Worm (Caenorhabditis elegans) whole organism, midembryonic: Measurements from ENCODE around the gene clec-243.

Experiments
- T22C8.4 ChIP-seq: fragments of 200-800 bp; sonication (Bioruptor generic); IDR thresholded peaks from 2 replicates; pipeline ENCODE4 v1.3.6; 2022; ENCODE audit warnings: missing genetic modification characterization, missing compliant biosample characterization
- cog-1 ChIP-seq: sonication (generic microtip); optimal IDR thresholded peaks from 2 replicates; lab custom pipeline; 2016; ENCODE audit warnings: missing genetic modification characterization, missing compliant biosample characterization
- flt-1 ChIP-seq: fragments of 200-800 bp; sonication (Bioruptor generic); IDR thresholded peaks from 2 replicates; pipeline ENCODE4 v1.3.6; 2022; ENCODE audit warnings: missing genetic modification characterization, missing compliant biosample characterization
- klf-2 ChIP-seq: fragments of 200-800 bp; sonication (Bioruptor generic); conservative IDR thresholded peaks from 2 replicates; pipeline ENCODE4 v1.3.6; 2022; ENCODE audit warnings: missing genetic modification reagents, missing genetic modification characterization, missing compliant biosample characterization
- med-1 ChIP-seq: sonication (generic microtip); optimal IDR thresholded peaks from 2 replicates; lab custom pipeline; 2017; ENCODE audit warnings: missing genetic modification characterization, mild to moderate bottlenecking, missing compliant biosample characterization, antibody characterized with exemption, missing genetic modification reagents; ENCODE audit not compliant: insufficient read depth
- ref-1 ChIP-seq: fragments of 200-800 bp; sonication (Bioruptor generic); conservative IDR thresholded peaks from 2 replicates; pipeline ENCODE4 v1.3.6; 2022; ENCODE audit warnings: missing genetic modification reagents, missing genetic modification characterization, missing compliant biosample characterization
- tab-1 ChIP-seq: fragments of 200-800 bp; sonication (Bioruptor generic); IDR thresholded peaks from 2 replicates; pipeline ENCODE4 v1.3.6; 2022; ENCODE audit warnings: missing genetic modification characterization, missing compliant biosample characterization
- ztf-23 ChIP-seq: fragments of 200-800 bp; sonication (Bioruptor generic); IDR thresholded peaks from 2 replicates; pipeline ENCODE4 v1.3.6; 2022; ENCODE audit warnings: missing genetic modification reagents, missing genetic modification characterization, missing compliant biosample characterization
- ztf-29 ChIP-seq: fragments of 200-800 bp; sonication (Bioruptor generic); IDR thresholded peaks from 2 replicates; pipeline ENCODE4 v1.3.6; 2022; ENCODE audit warnings: missing genetic modification reagents, missing genetic modification characterization, missing compliant biosample characterization

clec-243 gene

DNA sequence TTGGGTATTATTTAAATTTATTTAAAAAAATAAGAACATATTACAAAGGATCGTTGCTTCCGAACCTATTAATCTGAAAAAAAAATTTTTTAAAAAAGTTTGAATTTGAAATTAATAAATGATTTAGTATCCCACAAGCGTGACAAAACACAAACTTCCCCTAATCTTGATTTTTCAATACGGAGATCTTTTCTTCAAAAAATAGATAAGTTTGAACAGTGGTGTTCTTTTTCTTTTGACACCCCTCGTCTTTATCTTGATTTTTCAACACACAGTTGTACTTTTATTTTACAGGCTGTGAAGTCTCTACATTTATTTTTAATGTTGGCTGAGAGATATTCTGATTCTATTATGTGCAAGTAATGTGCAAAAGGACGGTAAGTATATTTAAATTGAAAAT lies 12.5 kb downstream of the clec-243 start, which contains the start of gene T19C9.10:
TSS of gene T19C9.10 (plus strand) at position 248 of the 400 bp plus-strand sequence.
- TF ChIP-seq ref-1 (no peak), flt-1 (GFP tag; lab: Robert Waterston, UW) (no peak)

ce11 chrV:17232403-17232802 lies 16.4 kb downstream of the clec-243 start:
- no peak for TF ChIP-seq klf-2 (GFP tag; lab: Robert Waterston, UW)
- no peak for TF ChIP-seq flt-1 (GFP tag; lab: Robert Waterston, UW)
- TF ChIP-seq T22C8.4 (GFP tag; lab: Robert Waterston, UW), result no peak
- TF ChIP-seq tab-1 (GFP tag; lab: Robert Waterston, UW), result no peak
- no peak for TF ChIP-seq cog-1 (tag; lab: Kevin White, UChicago)
- no peak for TF ChIP-seq ztf-23
- TF ChIP-seq ztf-29 (GFP tag; lab: Robert Waterston, UW), result no peak
- TF ChIP-seq ref-1, result no peak
- TF ChIP-seq med-1, result no peak

DNA sequence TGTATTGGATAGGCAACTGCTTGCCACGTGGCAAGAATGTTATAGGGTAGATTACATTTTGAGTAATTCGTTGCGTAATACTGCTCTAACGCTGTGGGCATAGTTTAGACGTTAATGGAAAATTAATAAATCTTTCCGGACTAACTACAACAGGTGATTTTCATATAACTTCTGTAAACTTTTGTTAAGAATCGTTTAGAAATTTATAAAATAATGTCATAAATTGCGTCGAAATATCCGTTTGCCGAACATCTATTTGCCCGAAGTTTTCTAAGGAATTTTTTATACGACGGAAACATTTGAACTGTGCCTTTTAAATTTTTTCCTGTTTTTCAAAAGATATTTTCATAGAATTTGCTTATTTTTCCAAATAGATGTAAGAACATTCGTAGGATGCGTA lies 22.7 kb downstream of the clec-243 start, which contains the start of gene srh-112:
TSS of gene srh-112 (minus strand) at position 101 of the 400 bp plus-strand sequence.
- TF ChIP-seq tab-1 (GFP tag; lab: Robert Waterston, UW), result no peak
- TF ChIP-seq ztf-23, result no peak
- TF ChIP-seq ref-1, result no peak
- no peak for TF ChIP-seq ztf-29 (GFP tag; lab: Robert Waterston, UW)
- TF ChIP-seq T22C8.4 (GFP tag; lab: Robert Waterston, UW), result no peak
- TF ChIP-seq flt-1 (GFP tag; lab: Robert Waterston, UW), result no peak
- TF ChIP-seq cog-1 (tag; lab: Kevin White, UChicago), result no peak
- TF ChIP-seq klf-2 (GFP tag; lab: Robert Waterston, UW), result no peak
- no peak for TF ChIP-seq med-1

ce11 chrV:17225389-17225788 lies 23.4 kb downstream of the clec-243 start, which contains the start of gene scl-25:
Gene scl-25 (plus strand): TSS chrV:17225689.
- no peak for TF ChIP-seq tab-1 (GFP tag; lab: Robert Waterston, UW)
- no peak for TF ChIP-seq T22C8.4 (GFP tag; lab: Robert Waterston, UW)
- TF ChIP-seq klf-2 (GFP tag; lab: Robert Waterston, UW), result no peak
- TF ChIP-seq ref-1, result no peak
- TF ChIP-seq ztf-23, result no peak
- no peak for TF ChIP-seq flt-1 (GFP tag; lab: Robert Waterston, UW)
- no peak for TF ChIP-seq ztf-29 (GFP tag; lab: Robert Waterston, UW)
- no peak for TF ChIP-seq med-1
- no peak for TF ChIP-seq cog-1 (tag; lab: Kevin White, UChicago)

- no peak for TF ChIP-seq flt-1 (GFP tag; lab: Robert Waterston, UW)
- TF ChIP-seq tab-1 (GFP tag; lab: Robert Waterston, UW), result no peak
- TF ChIP-seq ref-1, result no peak
- no peak for TF ChIP-seq ztf-29 (GFP tag; lab: Robert Waterston, UW)
- TF ChIP-seq T22C8.4 (GFP tag; lab: Robert Waterston, UW), result no peak
- TF ChIP-seq klf-2 (GFP tag; lab: Robert Waterston, UW), result no peak
- TF ChIP-seq cog-1 (tag; lab: Kevin White, UChicago), result no peak
- TF ChIP-seq med-1, result no peak
- TF ChIP-seq ztf-23, result no peak
These were observed 25.5 kb downstream of the clec-243 start, which contains the start of gene srh-252 for ce11 chrV:17223305-17223704. Gene srh-252 (minus strand): TSS chrV:17223405.

- no peak for TF ChIP-seq flt-1 (GFP tag; lab: Robert Waterston, UW)
- TF ChIP-seq ref-1, result no peak
- no peak for TF ChIP-seq klf-2 (GFP tag; lab: Robert Waterston, UW)
- TF ChIP-seq cog-1 (tag; lab: Kevin White, UChicago), result no peak
- TF ChIP-seq med-1, result no peak
- TF ChIP-seq tab-1 (GFP tag; lab: Robert Waterston, UW), result no peak
These were observed 28.5 kb downstream of the clec-243 start, which contains the start of gene srh-109 for ce11 chrV:17220345-17220744. Gene srh-109 (minus strand): TSS chrV:17220445.

DNA sequence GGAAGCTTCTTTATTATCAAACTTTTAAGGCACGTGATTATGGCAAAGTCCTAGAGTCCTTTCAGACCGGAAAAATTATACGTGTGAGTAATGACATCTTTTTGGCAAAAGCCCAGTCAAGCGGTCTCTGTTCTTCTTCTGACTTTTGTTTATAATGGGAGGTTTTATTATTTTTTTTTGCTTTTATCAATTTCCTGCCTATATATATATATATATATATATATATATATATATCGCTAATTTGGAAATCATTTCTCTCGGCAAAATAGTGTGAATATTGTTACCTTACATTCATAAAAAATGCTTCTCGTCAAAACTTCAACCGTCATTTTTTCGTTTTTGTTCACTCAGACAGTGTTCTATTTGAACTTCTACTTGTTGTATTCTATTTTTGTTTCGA lies 31.1 kb downstream of the clec-243 start, which contains the start of gene srbc-62:
TSS of gene srbc-62 (plus strand) at position 301 of the 400 bp plus-strand sequence.
- TF ChIP-seq ztf-23 (no peak), ztf-29 (GFP tag; lab: Robert Waterston, UW) (no peak), ref-1 (no peak), med-1 (no peak), tab-1 (GFP tag; lab: Robert Waterston, UW) (no peak), cog-1 (tag; lab: Kevin White, UChicago) (no peak), flt-1 (GFP tag; lab: Robert Waterston, UW) (no peak), T22C8.4 (GFP tag; lab: Robert Waterston, UW) (no peak), klf-2 (GFP tag; lab: Robert Waterston, UW) (no peak)

DNA sequence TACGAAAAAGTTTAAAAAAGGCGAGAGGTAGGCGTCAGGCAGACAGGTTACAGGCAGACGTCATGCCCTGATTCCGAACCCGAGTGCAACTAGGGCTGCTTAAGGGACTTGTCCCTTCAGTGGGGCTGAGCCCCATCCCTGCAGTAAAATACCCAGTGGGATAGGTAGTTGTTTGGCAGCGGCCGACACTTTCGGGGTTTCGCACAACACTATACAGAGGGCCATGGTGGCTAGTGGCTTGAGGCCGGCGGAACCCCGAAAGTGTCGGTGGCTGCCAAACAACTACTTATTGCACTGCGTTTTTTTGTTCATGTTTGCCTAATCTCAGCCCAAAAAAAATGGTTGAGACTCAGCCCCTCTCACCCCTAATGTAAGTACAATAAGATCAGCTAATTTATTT lies 33.2 kb downstream of the clec-243 start:
- no peak for TF ChIP-seq ztf-29 (GFP tag; lab: Robert Waterston, UW)
- TF ChIP-seq T22C8.4 (GFP tag; lab: Robert Waterston, UW), result no peak
- no peak for TF ChIP-seq med-1
- TF ChIP-seq flt-1 (GFP tag; lab: Robert Waterston, UW), result no peak
- TF ChIP-seq cog-1 (tag; lab: Kevin White, UChicago), result no peak
- no peak for TF ChIP-seq ref-1
- no peak for TF ChIP-seq tab-1 (GFP tag; lab: Robert Waterston, UW)
- TF ChIP-seq klf-2 (GFP tag; lab: Robert Waterston, UW), result no peak

- no peak for TF ChIP-seq T22C8.4 (GFP tag; lab: Robert Waterston, UW)
- no peak for TF ChIP-seq flt-1 (GFP tag; lab: Robert Waterston, UW)
- TF ChIP-seq med-1, result no peak
- TF ChIP-seq cog-1 (tag; lab: Kevin White, UChicago), result no peak
- TF ChIP-seq ztf-23, result no peak
- no peak for TF ChIP-seq ref-1
- no peak for TF ChIP-seq ztf-29 (GFP tag; lab: Robert Waterston, UW)
- no peak for TF ChIP-seq klf-2 (GFP tag; lab: Robert Waterston, UW)
- TF ChIP-seq tab-1 (GFP tag; lab: Robert Waterston, UW), result no peak
These were observed 36.1 kb downstream of the clec-243 start, which contains the start of gene srh-113 for ce11 chrV:17212743-17213142. Gene srh-113 (plus strand): TSS chrV:17213043.
